Fruit fly (Drosophila melanogaster) whole organism, embryonic: ENCODE measurements around the gene CG34176.

Source experiments
- Antp ChIP-seq: fragments of 200-800 bp; sonication (Bioruptor generic); optimal IDR thresholded peaks from 3 replicates; lab custom pipeline; 2016; ENCODE audit warnings: missing biosample characterization, missing genetic modification characterization
- CG1233 ChIP-seq: fragments of 200-800 bp; sonication (Bioruptor generic); optimal IDR thresholded peaks from 4 replicates; lab custom pipeline; 2018; ENCODE audit warnings: missing biosample characterization, mild to moderate bottlenecking, missing genetic modification characterization
- CG14441 ChIP-seq: fragments of 200-800 bp; sonication (Bioruptor generic); IDR thresholded peaks from 2 replicates; pipeline ENCODE4 v1.3.6; 2022; ENCODE audit warnings: missing biosample characterization, missing genetic modification characterization
- CG15601 ChIP-seq: fragments of 200-800 bp; sonication (Bioruptor generic); optimal IDR thresholded peaks from 3 replicates; lab custom pipeline; 2019; ENCODE audit warnings: missing biosample characterization, mild to moderate bottlenecking, missing genetic modification characterization, moderate library complexity
- CG30403 ChIP-seq: fragments of 200-800 bp; sonication (Bioruptor generic); optimal IDR thresholded peaks from 3 replicates; lab custom pipeline; 2016; ENCODE audit warnings: missing biosample characterization, missing genetic modification characterization
- CG31441 ChIP-seq: fragments of 200-800 bp; sonication (Bioruptor generic); IDR thresholded peaks from 2 replicates; pipeline ENCODE4 v1.3.6; 2022; ENCODE audit warnings: missing biosample characterization, missing genetic modification characterization
- CG32767 ChIP-seq: fragments of 200-800 bp; sonication (Bioruptor generic); IDR thresholded peaks from 2 replicates; pipeline ENCODE4 v1.3.6; 2022; ENCODE audit warnings: missing biosample characterization, missing genetic modification characterization
- CG34376 ChIP-seq: fragments of 200-800 bp; sonication (Bioruptor generic); optimal IDR thresholded peaks from 2 replicates; lab custom pipeline; 2018; ENCODE audit warnings: missing biosample characterization, mild to moderate bottlenecking, missing genetic modification characterization
- CG4404 ChIP-seq: fragments of 200-800 bp; sonication (Bioruptor generic); IDR thresholded peaks from 2 replicates; pipeline ENCODE4 v1.3.6; 2022; ENCODE audit warnings: missing biosample characterization, missing genetic modification characterization
- CG5953 ChIP-seq: fragments of 200-800 bp; sonication (Bioruptor generic); IDR thresholded peaks from 2 replicates; pipeline ENCODE4 v1.3.6; 2022; ENCODE audit warnings: missing biosample characterization, missing genetic modification characterization
- CG6654 ChIP-seq: fragments of 200-800 bp; sonication (Bioruptor generic); optimal IDR thresholded peaks from 2 replicates; lab custom pipeline; 2017; ENCODE audit warnings: missing biosample characterization, mild to moderate bottlenecking, missing genetic modification characterization
- CG6813 ChIP-seq: fragments of 200-800 bp; sonication (Bioruptor generic); optimal IDR thresholded peaks from 2 replicates; lab custom pipeline; 2017; ENCODE audit warnings: missing biosample characterization, missing genetic modification characterization, mild to moderate bottlenecking, moderate library complexity, missing genetic modification reagents
- CG8388 ChIP-seq: fragments of 200-800 bp; sonication (Bioruptor generic); optimal IDR thresholded peaks from 2 replicates; lab custom pipeline; 2019; ENCODE audit warnings: missing biosample characterization, mild to moderate bottlenecking, missing genetic modification characterization, moderate library complexity
- CG9609 ChIP-seq: fragments of 200-800 bp; sonication (Bioruptor generic); optimal IDR thresholded peaks from 3 replicates; lab custom pipeline; 2016; ENCODE audit warnings: missing biosample characterization, missing genetic modification characterization
- Dip2 ChIP-seq: fragments of 200-800 bp; sonication (Bioruptor generic); IDR thresholded peaks from 2 replicates; pipeline ENCODE4 v1.3.6; 2022; ENCODE audit warnings: missing biosample characterization, missing genetic modification characterization
- Dll ChIP-seq: fragments of 200-800 bp; sonication (Bioruptor generic); IDR thresholded peaks from 4 replicates; pipeline ENCODE4 v1.3.6; 2022; ENCODE audit warnings: missing biosample characterization, missing genetic modification characterization; ENCODE audit not compliant: partially characterized antibody
- E2f2 ChIP-seq: fragments of 200-800 bp; sonication (Bioruptor generic); IDR thresholded peaks from 2 replicates; pipeline ENCODE4 v1.3.6; 2022; ENCODE audit warnings: missing biosample characterization, missing genetic modification characterization
- GATAe ChIP-seq: fragments of 200-800 bp; sonication (Bioruptor generic); conservative IDR thresholded peaks from 2 replicates; pipeline ENCODE4 v1.3.6; 2022; ENCODE audit warnings: missing biosample characterization, missing genetic modification characterization
- HmgD ChIP-seq: fragments of 200-800 bp; sonication (Bioruptor generic); optimal IDR thresholded peaks from 3 replicates; lab custom pipeline; 2016; ENCODE audit warnings: missing biosample characterization, missing genetic modification characterization
- Jarid2 ChIP-seq: fragments of 200-800 bp; sonication (Bioruptor generic); optimal IDR thresholded peaks from 3 replicates; lab custom pipeline; 2017; ENCODE audit warnings: mild to moderate bottlenecking, missing biosample characterization, missing genetic modification reagents, missing genetic modification characterization
- Kr ChIP-seq: fragments of 200-800 bp; sonication (Bioruptor generic); optimal IDR thresholded peaks from 2 replicates; lab custom pipeline; 2017; ENCODE audit warnings: missing biosample characterization, mild to moderate bottlenecking, missing genetic modification characterization
- MTF-1 ChIP-seq: fragments of 200-800 bp; sonication (Bioruptor generic); optimal IDR thresholded peaks from 2 replicates; lab custom pipeline; 2018; ENCODE audit warnings: missing biosample characterization, mild to moderate bottlenecking, missing genetic modification characterization, borderline replicate concordance
- Ravus ChIP-seq: fragments of 200-800 bp; sonication (Bioruptor generic); IDR thresholded peaks from 2 replicates; pipeline ENCODE4 v1.3.6; 2022; ENCODE audit warnings: missing biosample characterization, missing genetic modification characterization
- Stat92E ChIP-seq, 3 experiments: fragments of >200 bp in 2 of 3; fragments of 200-800 bp in 1 of 3; sonication (Bioruptor generic) in 1 of 3; optimal IDR thresholded peaks; 2 replicates each; lab custom pipeline; 2017 to 2019; ENCODE audit warnings: missing biosample characterization in 3 of 3, missing genetic modification characterization in 3 of 3, mild to moderate bottlenecking in 1 of 3, moderate library complexity in 1 of 3
- Vsx1 ChIP-seq: fragments of 200-800 bp; sonication (Bioruptor generic); optimal IDR thresholded peaks from 2 replicates; lab custom pipeline; 2017; ENCODE audit warnings: missing biosample characterization, mild to moderate bottlenecking, missing genetic modification characterization, missing genetic modification reagents
- ato ChIP-seq: fragments of 200-800 bp; sonication (Bioruptor generic); IDR thresholded peaks from 2 replicates; pipeline ENCODE4 v1.3.6; 2022; ENCODE audit warnings: missing biosample characterization, missing genetic modification characterization; ENCODE audit not compliant: partially characterized antibody
- bigmax ChIP-seq: fragments of 200-800 bp; sonication (Bioruptor generic); optimal IDR thresholded peaks from 2 replicates; lab custom pipeline; 2018; ENCODE audit warnings: missing biosample characterization, mild to moderate bottlenecking, missing genetic modification characterization
- cas ChIP-seq: fragments of 200-800 bp; sonication (Bioruptor generic); IDR thresholded peaks from 2 replicates; pipeline ENCODE4 v1.3.6; 2022; ENCODE audit warnings: missing biosample characterization, missing genetic modification characterization
- chinmo ChIP-seq: fragments of 200-800 bp; sonication (Bioruptor generic); IDR thresholded peaks from 4 replicates; pipeline ENCODE4 v1.3.6; 2022; ENCODE audit warnings: missing biosample characterization, missing genetic modification characterization; ENCODE audit not compliant: partially characterized antibody
- ci ChIP-seq: fragments of 200-800 bp; sonication (Bioruptor generic); IDR thresholded peaks from 3 replicates; pipeline ENCODE4 v1.3.6; 2022; ENCODE audit warnings: missing biosample characterization, missing genetic modification characterization
- corto ChIP-seq: fragments of 200-800 bp; sonication (Bioruptor generic); optimal IDR thresholded peaks from 2 replicates; lab custom pipeline; 2016; ENCODE audit warnings: missing biosample characterization, mild to moderate bottlenecking, missing genetic modification characterization, moderate library complexity
- crol ChIP-seq: fragments of 200-800 bp; sonication (Bioruptor generic); IDR thresholded peaks from 2 replicates; pipeline ENCODE4 v1.3.6; 2022; ENCODE audit warnings: missing biosample characterization, missing genetic modification characterization
- da ChIP-seq: fragments of 200-800 bp; sonication (Bioruptor generic); optimal IDR thresholded peaks from 2 replicates; lab custom pipeline; 2016; ENCODE audit warnings: missing biosample characterization, missing genetic modification characterization
- dimm ChIP-seq: fragments of 200-800 bp; sonication (Bioruptor generic); IDR thresholded peaks from 2 replicates; pipeline ENCODE4 v1.3.6; 2022; ENCODE audit warnings: missing biosample characterization, missing genetic modification characterization
- ewg ChIP-seq: fragments of 200-800 bp; sonication (Bioruptor generic); optimal IDR thresholded peaks from 3 replicates; lab custom pipeline; 2017; ENCODE audit warnings: mild to moderate bottlenecking, missing biosample characterization, missing genetic modification reagents, missing genetic modification characterization
- gcm ChIP-seq: fragments of 200-800 bp; sonication (Bioruptor generic); optimal IDR thresholded peaks from 2 replicates; lab custom pipeline; 2019; ENCODE audit warnings: missing biosample characterization, mild to moderate bottlenecking, missing genetic modification characterization, moderate library complexity
- gcm2 ChIP-seq: fragments of 200-800 bp; sonication (Bioruptor generic); optimal IDR thresholded peaks from 2 replicates; lab custom pipeline; 2016; ENCODE audit warnings: missing biosample characterization, missing genetic modification characterization
- hbn ChIP-seq: fragments of 200-800 bp; sonication (Bioruptor generic); IDR thresholded peaks from 2 replicates; pipeline ENCODE4 v1.3.6; 2022; ENCODE audit warnings: missing biosample characterization, missing genetic modification characterization; ENCODE audit not compliant: partially characterized antibody
- jumu ChIP-seq: fragments of 200-800 bp; sonication (Bioruptor generic); optimal IDR thresholded peaks from 3 replicates; lab custom pipeline; 2016; ENCODE audit warnings: missing biosample characterization, missing genetic modification characterization
- kah ChIP-seq: fragments of 200-800 bp; sonication (Bioruptor generic); optimal IDR thresholded peaks from 2 replicates; lab custom pipeline; 2018; ENCODE audit warnings: missing biosample characterization, mild to moderate bottlenecking, missing genetic modification characterization
- klu ChIP-seq: fragments of 200-800 bp; sonication (Bioruptor generic); IDR thresholded peaks from 2 replicates; pipeline ENCODE4 v1.3.6; 2022; ENCODE audit warnings: missing biosample characterization, missing genetic modification characterization
- onecut ChIP-seq: fragments of 200-800 bp; sonication (Bioruptor generic); IDR thresholded peaks from 2 replicates; pipeline ENCODE4 v1.3.6; 2022; ENCODE audit warnings: missing biosample characterization, missing genetic modification characterization
- pb ChIP-seq: fragments of 200-800 bp; sonication (Bioruptor generic); optimal IDR thresholded peaks from 3 replicates; lab custom pipeline; 2016; ENCODE audit warnings: missing biosample characterization, missing genetic modification characterization
- psq ChIP-seq: fragments of 200-800 bp; sonication (Bioruptor generic); optimal IDR thresholded peaks from 2 replicates; lab custom pipeline; 2017; ENCODE audit warnings: missing biosample characterization, missing genetic modification characterization
- sug ChIP-seq: fragments of 200-800 bp; optimal IDR thresholded peaks from 2 replicates; lab custom pipeline; 2019; ENCODE audit warnings: missing biosample characterization, mild to moderate bottlenecking, missing genetic modification characterization, moderate library complexity
- vfl ChIP-seq: fragments of 200-800 bp; sonication (Bioruptor generic); optimal IDR thresholded peaks from 2 replicates; lab custom pipeline; 2016; ENCODE audit warnings: missing biosample characterization, missing genetic modification characterization
- wdn ChIP-seq: fragments of 200-800 bp; sonication (Bioruptor generic); IDR thresholded peaks from 2 replicates; pipeline ENCODE4 v1.3.6; 2022; ENCODE audit warnings: missing biosample characterization, missing genetic modification characterization
- wor ChIP-seq: fragments of 200-800 bp; sonication (Bioruptor generic); IDR thresholded peaks from 2 replicates; pipeline ENCODE4 v1.3.6; 2022; ENCODE audit warnings: missing biosample characterization, missing genetic modification characterization
- zfh1 ChIP-seq: fragments of 200-800 bp; sonication (Bioruptor generic); IDR thresholded peaks from 3 replicates; pipeline ENCODE4 v1.3.6; 2022; ENCODE audit warnings: missing biosample characterization, missing genetic modification characterization

Gene CG34176

DNA sequence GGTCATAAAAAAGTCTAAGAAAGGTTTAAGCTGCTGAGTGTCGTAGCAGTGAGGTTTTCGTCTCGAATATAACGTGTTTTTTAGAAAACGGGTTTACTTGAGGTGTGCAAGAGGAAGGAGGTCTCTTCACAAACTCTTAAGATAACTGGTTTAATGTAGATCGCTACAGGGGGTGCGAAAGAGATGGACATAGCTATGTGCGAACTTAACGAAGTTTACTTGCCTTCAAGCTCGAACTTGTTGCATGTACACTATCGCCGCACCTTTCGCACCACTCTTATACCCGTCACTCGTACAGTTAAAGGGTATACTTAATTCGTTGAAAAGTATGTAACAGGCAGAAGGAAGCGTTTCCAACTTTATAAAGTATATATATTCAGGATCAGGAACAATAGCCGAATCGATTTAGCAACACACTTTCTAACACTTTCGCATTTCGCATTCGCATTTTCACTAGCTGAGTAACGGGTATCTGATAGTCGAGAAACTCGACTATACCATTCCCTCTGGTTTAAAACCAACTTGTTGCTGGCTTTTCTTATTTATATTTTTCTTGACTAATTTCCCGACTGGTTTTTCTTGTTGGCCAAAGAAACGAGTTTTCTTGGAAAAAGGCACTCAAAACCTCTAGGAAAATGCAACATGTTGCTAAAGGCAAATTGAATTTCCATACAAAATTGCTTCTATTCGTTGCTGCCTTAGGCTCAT, 26.5 kb downstream of the CG34176 start (continued):
- TF ChIP-seq psq (GFP tag; lab: Kevin White, UChicago) (peak; percentile 48), CG34376 (GFP tag; lab: Kevin White, UChicago) (no peak), E2f2 (GFP tag; lab: Robert Waterston, UW) (peak; percentile 61), CG8388 (GFP tag; lab: Kevin White, UChicago) (peak; percentile 84), CG6813 (peak; percentile 76), CG9609 (peak; percentile 84), CG1233 (GFP tag; lab: Kevin White, UChicago) (peak; percentile 78), ato (GFP tag; lab: Robert Waterston, UW) (peak; percentile 91), cas (GFP tag; lab: Robert Waterston, UW) (no peak), ci (GFP tag; lab: Robert Waterston, UW) (peak; percentile 94), CG5953 (GFP tag; lab: Robert Waterston, UW) (peak; percentile 91), CG6654 (GFP tag; lab: Kevin White, UChicago) (peak; percentile 46), wdn (GFP tag; lab: Robert Waterston, UW) (peak; percentile 63; the same call in 1 of the 2 replicates), kah (GFP tag; lab: Kevin White, UChicago) (peak; percentile 54), Dip2 (GFP tag; lab: Robert Waterston, UW) (no peak), Ravus (GFP tag; lab: Robert Waterston, UW) (peak; percentile 23; the same call in 1 of the 2 replicates), HmgD (GFP tag; lab: Kevin White, UChicago) (peak; percentile 52), CG14441 (GFP tag; lab: Robert Waterston, UW) (peak; percentile 83), jumu (GFP tag; lab: Kevin White, UChicago) (peak; percentile 77), MTF-1 (GFP tag; lab: Kevin White, UChicago) (peak; percentile 47), CG4404 (GFP tag; lab: Robert Waterston, UW) (peak; percentile 72), zfh1 (GFP tag; lab: Robert Waterston, UW) (peak; percentile 93), CG31441 (GFP tag; lab: Robert Waterston, UW) (peak; percentile 89), GATAe (GFP tag; lab: Robert Waterston, UW) (0 out of 2 replicates have a peak, but pooled peaks have one; percentile 17), da (no peak), sug (peak; percentile 36), Antp (peak; percentile 76), Vsx1 (GFP tag; lab: Kevin White, UChicago) (peak; percentile 66), wor (GFP tag; lab: Robert Waterston, UW) (peak; percentile 73), dimm (GFP tag; lab: Robert Waterston, UW) (peak; percentile 80), CG32767 (GFP tag; lab: Robert Waterston, UW) (peak; percentile 80; the same call in 1 of the 2 replicates), gcm (peak; percentile 83), gcm2 (GFP tag; lab: Kevin White, UChicago) (peak; percentile 53), onecut (GFP tag; lab: Robert Waterston, UW) (peak; percentile 78), hbn (no peak), klu (GFP tag; lab: Robert Waterston, UW) (peak; percentile 31; the same call in 1 of the 2 replicates), bigmax (no peak), crol (GFP tag; lab: Robert Waterston, UW) (peak; percentile 34; the same call in 1 of the 2 replicates), Dll (GFP tag; lab: Robert Waterston, UW) (peak; percentile 45; the same call in 1 of the 4 replicates), vfl (peak; percentile 27), Jarid2 (peak; percentile 20), corto (no peak), Kr (GFP tag; lab: Kevin White, UChicago) (no peak), Stat92E (GFP tag; optimal IDR thresholded peaks at IDR 0.05; lab: Kevin White, UChicago) (peak in 1 of 3 experiments; percentile 75), pb (GFP tag; lab: Kevin White, UChicago) (peak; percentile 11), chinmo (GFP tag; lab: Robert Waterston, UW) (0 out of 4 replicates have a peak, but pooled peaks have one; percentile 62), ewg (GFP tag; lab: Kevin White, UChicago) (peak; percentile 80), CG30403 (GFP tag; lab: Kevin White, UChicago) (peak; percentile 85), CG15601 (tag; lab: Kevin White, UChicago) (peak; percentile 86)
